Fruit fly (Drosophila melanogaster) whole organism, prepupa: ENCODE measurements around the gene sina.

Experiments
- CG4318 ChIP-seq: fragments of 200-800 bp; sonication (Bioruptor generic); optimal IDR thresholded peaks from 3 replicates; lab custom pipeline; 2017; ENCODE audit warnings: missing biosample characterization, mild to moderate bottlenecking, missing genetic modification characterization
- Hr39 ChIP-seq: fragments of 200-800 bp; sonication (Bioruptor generic); optimal IDR thresholded peaks from 2 replicates; lab custom pipeline; 2016; ENCODE audit warnings: missing biosample characterization, missing genetic modification characterization
- Hr4 ChIP-seq: fragments of 200-800 bp; sonication (Bioruptor generic); optimal IDR thresholded peaks from 3 replicates; lab custom pipeline; 2016; ENCODE audit warnings: missing biosample characterization, missing genetic modification characterization
- net ChIP-seq: fragments of 200-800 bp; sonication (Bioruptor generic); optimal IDR thresholded peaks from 3 replicates; lab custom pipeline; 2016; ENCODE audit warnings: missing biosample characterization, missing genetic modification characterization

DNA sequence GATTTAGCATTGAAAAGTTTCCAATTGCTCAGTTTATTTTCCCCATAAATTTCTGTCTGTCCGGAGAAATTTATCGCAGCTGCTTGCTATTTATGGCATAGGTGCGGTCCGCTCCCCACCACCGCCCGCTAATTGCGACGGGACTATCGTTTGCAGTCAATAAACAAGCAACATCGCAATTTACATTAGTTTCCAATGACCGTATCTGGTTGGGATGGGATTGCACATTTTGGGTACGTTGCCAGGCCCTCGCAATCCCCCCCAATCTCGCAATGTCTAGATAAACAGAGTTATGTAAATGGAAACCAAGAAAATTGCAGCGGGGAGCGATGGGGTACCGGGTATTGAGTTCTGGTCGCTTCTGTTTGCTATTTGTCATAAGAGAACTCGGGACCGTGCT is 48.9 kb upstream of the sina start, which contains the start of gene nudC:
- TF ChIP-seq Hr39 (GFP tag; lab: Kevin White, UChicago) (no peak), net (GFP tag; lab: Kevin White, UChicago) (no peak), CG4318 (GFP tag; lab: Kevin White, UChicago) (no peak), Hr4 (GFP tag; lab: Kevin White, UChicago) (no peak)
